Worm (Caenorhabditis elegans) whole organism, L4 larva: Measurements from ENCODE around the gene ttr-32.

Source experiments
- R02D3.7 ChIP-seq: fragments of 150-350 bp; sonication (generic microtip); optimal IDR thresholded peaks from 3 replicates; lab custom pipeline; 2014; ENCODE audit warnings: missing biosample characterization, missing genetic modification characterization
- lin-1 ChIP-seq: fragments of 200-800 bp; sonication (Bioruptor generic); IDR thresholded peaks from 2 replicates; pipeline ENCODE4 v1.3.6; 2022; ENCODE audit warnings: missing genetic modification reagents, missing genetic modification characterization, missing compliant biosample characterization
- lin-15B ChIP-seq: fragments of 150-350 bp; sonication (generic microtip); optimal IDR thresholded peaks from 3 replicates; lab custom pipeline; 2014; ENCODE audit warnings: missing biosample characterization, missing genetic modification characterization
- nhr-237 ChIP-seq: sonication (generic microtip); optimal IDR thresholded peaks from 2 replicates; lab custom pipeline; 2017; ENCODE audit warnings: missing biosample characterization, missing genetic modification characterization
- nhr-25 ChIP-seq: sonication (generic microtip); optimal IDR thresholded peaks from 2 replicates; lab custom pipeline; 2017; ENCODE audit warnings: missing genetic modification characterization, mild to moderate bottlenecking, missing compliant biosample characterization, antibody characterized with exemption, moderate library complexity, borderline replicate concordance; ENCODE audit not compliant: insufficient read depth
- pha-4 ChIP-seq, 2 experiments: fragments of 150-350 bp in 1 of 2; fragments of 200-800 bp in 1 of 2; sonication (Bioruptor generic) in 1 of 2; IDR thresholded peaks in 1 of 2; optimal IDR thresholded peaks in 1 of 2; 2 replicates each; pipeline versions ENCODE4 v1.3.6 to Lab custom; 2014 to 2022; ENCODE audit warnings: missing genetic modification characterization in 2 of 2, missing genetic modification reagents in 2 of 2, missing biosample characterization in 1 of 2, missing compliant biosample characterization in 1 of 2
- snpc-4 ChIP-seq: fragments of 150-350 bp; optimal IDR thresholded peaks from 2 replicates; lab custom pipeline; 2014; ENCODE audit warnings: missing biosample characterization, missing genetic modification characterization
- ztf-11 ChIP-seq: fragments of 150-350 bp; optimal IDR thresholded peaks from 2 replicates; lab custom pipeline; 2014; ENCODE audit warnings: missing biosample characterization, missing genetic modification characterization

DNA sequence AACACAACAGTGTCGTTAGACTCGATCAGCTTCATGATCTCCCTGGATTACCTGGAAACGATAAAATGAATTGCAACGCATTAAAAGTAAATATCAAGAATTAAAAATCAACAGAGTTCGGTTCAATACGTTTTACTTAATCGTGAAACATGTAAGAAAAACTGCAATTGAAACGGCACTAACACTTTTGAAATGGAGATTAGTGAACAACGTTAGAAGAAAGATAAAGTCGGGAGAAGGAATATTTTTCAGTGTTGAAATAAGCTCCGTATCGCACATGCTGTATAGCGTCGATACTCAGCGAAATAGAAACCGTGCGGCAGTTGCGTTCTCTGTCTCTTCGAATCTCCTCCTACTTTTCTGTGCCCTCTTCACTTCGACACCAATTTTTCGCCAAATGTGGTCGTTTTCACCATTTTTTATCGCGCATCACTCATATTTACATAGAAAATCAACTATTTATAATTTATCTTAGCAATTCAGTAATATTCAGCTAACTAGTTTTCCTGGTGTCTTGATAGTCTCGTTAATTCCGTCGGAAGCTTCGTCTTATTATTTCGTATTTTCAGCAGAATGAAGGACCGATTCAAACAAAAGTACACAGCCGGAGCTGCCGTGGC lies 6.7 kb downstream of the ttr-32 start, which contains the start of the genes rpl-9 and lpd-7:
- TF ChIP-seq pha-4 (GFP tag; IDR thresholded peaks at IDR 0.05; lab: Robert Waterston, UW): no peak
- peak; percentile 48 for TF ChIP-seq pha-4 (tag; optimal IDR thresholded peaks at IDR 0.05; lab: Kevin White, UChicago)
- no peak for TF ChIP-seq ztf-11 (tag; lab: Kevin White, UChicago)
- TF ChIP-seq snpc-4 (tag; lab: Kevin White, UChicago): no peak
- TF ChIP-seq lin-15B (tag; lab: Kevin White, UChicago): no peak
- TF ChIP-seq R02D3.7 (tag; lab: Kevin White, UChicago): peak; percentile 17
- no peak for TF ChIP-seq nhr-237 (tag; lab: Kevin White, UChicago)
- TF ChIP-seq lin-1 (GFP tag; lab: Robert Waterston, UW): no peak
- TF ChIP-seq nhr-25 (tag; lab: Kevin White, UChicago): peak; percentile 42
